Fruit fly (Drosophila melanogaster) whole organism, embryonic: ENCODE results near the gene Gr64b.

Source experiments
- Bteb2 ChIP-seq: fragments of 200-800 bp; sonication (Bioruptor generic); optimal IDR thresholded peaks from 2 replicates; lab custom pipeline; 2016; ENCODE audit warnings: missing biosample characterization, missing genetic modification characterization
- CG10147 ChIP-seq: fragments of 200-800 bp; sonication (Bioruptor generic); optimal IDR thresholded peaks from 2 replicates; lab custom pipeline; 2019; ENCODE audit warnings: missing biosample characterization, mild to moderate bottlenecking, missing genetic modification characterization, moderate library complexity
- CG11696 ChIP-seq: fragments of 200-800 bp; sonication (Bioruptor generic); IDR thresholded peaks from 2 replicates; pipeline ENCODE4 v1.3.6; 2022; ENCODE audit warnings: missing biosample characterization, missing genetic modification characterization
- CG12769 ChIP-seq: fragments of 200-800 bp; sonication (Bioruptor generic); optimal IDR thresholded peaks from 2 replicates; lab custom pipeline; 2019; ENCODE audit warnings: missing biosample characterization, mild to moderate bottlenecking, missing genetic modification characterization, moderate library complexity
- CG15073 ChIP-seq: fragments of 200-800 bp; sonication (Bioruptor generic); optimal IDR thresholded peaks from 2 replicates; lab custom pipeline; 2016; ENCODE audit warnings: missing biosample characterization, missing genetic modification characterization
- CG16813 ChIP-seq: fragments of 200-800 bp; sonication (Bioruptor generic); IDR thresholded peaks from 3 replicates; pipeline ENCODE4 v1.3.6; 2022; ENCODE audit warnings: missing biosample characterization, missing genetic modification characterization; ENCODE audit not compliant: partially characterized antibody
- CG17361 ChIP-seq: fragments of 200-800 bp; sonication (Bioruptor generic); IDR thresholded peaks from 3 replicates; pipeline ENCODE4 v1.3.6; 2022; ENCODE audit warnings: missing biosample characterization, missing genetic modification characterization
- CG18764 ChIP-seq: fragments of 200-800 bp; sonication (Bioruptor generic); optimal IDR thresholded peaks from 3 replicates; lab custom pipeline; 2016; ENCODE audit warnings: missing biosample characterization, missing genetic modification characterization
- CG31365 ChIP-seq: fragments of 200-800 bp; sonication (Bioruptor generic); optimal IDR thresholded peaks from 2 replicates; lab custom pipeline; 2018; ENCODE audit warnings: missing biosample characterization, mild to moderate bottlenecking, missing genetic modification characterization
- CG3281 ChIP-seq: fragments of 200-800 bp; sonication (Bioruptor generic); optimal IDR thresholded peaks from 3 replicates; lab custom pipeline; 2017; ENCODE audit warnings: missing biosample characterization, mild to moderate bottlenecking, missing genetic modification characterization
- CG33213 ChIP-seq: fragments of 200-800 bp; sonication (Bioruptor generic); optimal IDR thresholded peaks from 3 replicates; lab custom pipeline; 2016; ENCODE audit warnings: missing biosample characterization, missing genetic modification characterization
- CG34224 ChIP-seq: fragments of 200-800 bp; sonication (Bioruptor generic); IDR thresholded peaks from 3 replicates; pipeline ENCODE4 v1.3.6; 2022; ENCODE audit warnings: missing biosample characterization, missing genetic modification characterization; ENCODE audit not compliant: partially characterized antibody
- CG4360 ChIP-seq: fragments of 200-800 bp; sonication (Bioruptor generic); IDR thresholded peaks from 2 replicates; pipeline ENCODE4 v1.3.6; 2022; ENCODE audit warnings: missing biosample characterization, missing genetic modification characterization
- CG4404 ChIP-seq: fragments of 200-800 bp; sonication (Bioruptor generic); IDR thresholded peaks from 2 replicates; pipeline ENCODE4 v1.3.6; 2022; ENCODE audit warnings: missing biosample characterization, missing genetic modification characterization
- CG4730 ChIP-seq: fragments of 200-800 bp; sonication (Bioruptor generic); IDR thresholded peaks from 2 replicates; pipeline ENCODE4 v1.3.6; 2022; ENCODE audit warnings: missing biosample characterization, missing genetic modification characterization
- CG4820 ChIP-seq: fragments of 200-800 bp; sonication (Bioruptor generic); optimal IDR thresholded peaks from 3 replicates; lab custom pipeline; 2016; ENCODE audit warnings: missing biosample characterization, missing genetic modification characterization
- CG6654 ChIP-seq: fragments of 200-800 bp; sonication (Bioruptor generic); optimal IDR thresholded peaks from 2 replicates; lab custom pipeline; 2017; ENCODE audit warnings: missing biosample characterization, mild to moderate bottlenecking, missing genetic modification characterization
- CG7745 ChIP-seq: fragments of 200-800 bp; sonication (Bioruptor generic); optimal IDR thresholded peaks from 2 replicates; lab custom pipeline; 2018; ENCODE audit warnings: missing biosample characterization, mild to moderate bottlenecking, missing genetic modification characterization, moderate library complexity
- CG7963 ChIP-seq: fragments of 200-800 bp; sonication (Bioruptor generic); IDR thresholded peaks from 3 replicates; pipeline ENCODE4 v1.3.6; 2022; ENCODE audit warnings: missing biosample characterization, missing genetic modification characterization; ENCODE audit not compliant: partially characterized antibody
- CG7987 ChIP-seq: fragments of 200-800 bp; sonication (Bioruptor generic); optimal IDR thresholded peaks from 2 replicates; lab custom pipeline; 2018; ENCODE audit warnings: missing biosample characterization, mild to moderate bottlenecking, missing genetic modification characterization, moderate library complexity
- CG8281 ChIP-seq: fragments of 200-800 bp; sonication (Bioruptor generic); optimal IDR thresholded peaks from 2 replicates; lab custom pipeline; 2018; ENCODE audit warnings: missing biosample characterization, mild to moderate bottlenecking, missing genetic modification characterization, moderate library complexity
- D ChIP-seq, 2 experiments: fragments of 200-800 bp in 1 of 2; fragments of >200 bp in 1 of 2; sonication (Bioruptor generic) in 1 of 2; optimal IDR thresholded peaks; 2 replicates in 1 of 2; 3 replicates in 1 of 2; lab custom pipeline; 2017; ENCODE audit warnings: mild to moderate bottlenecking in 1 of 2, missing biosample characterization in 1 of 2, missing genetic modification characterization in 1 of 2, missing genetic modification reagents in 1 of 2
- Dll ChIP-seq: fragments of 200-800 bp; sonication (Bioruptor generic); IDR thresholded peaks from 4 replicates; pipeline ENCODE4 v1.3.6; 2022; ENCODE audit warnings: missing biosample characterization, missing genetic modification characterization; ENCODE audit not compliant: partially characterized antibody
- Fer3 ChIP-seq: fragments of 200-800 bp; sonication (Bioruptor generic); optimal IDR thresholded peaks from 2 replicates; lab custom pipeline; 2018; ENCODE audit warnings: missing biosample characterization, mild to moderate bottlenecking, missing genetic modification characterization, moderate library complexity
- HHEX ChIP-seq: fragments of 200-800 bp; sonication (Bioruptor generic); optimal IDR thresholded peaks from 3 replicates; lab custom pipeline; 2017; ENCODE audit warnings: missing biosample characterization, mild to moderate bottlenecking, missing genetic modification characterization, missing genetic modification reagents
- HLH54F ChIP-seq: fragments of 200-800 bp; sonication (Bioruptor generic); optimal IDR thresholded peaks from 3 replicates; lab custom pipeline; 2016; ENCODE audit warnings: missing biosample characterization, missing genetic modification characterization
- Pdp1 ChIP-seq, 2 experiments: fragments of 200-800 bp; sonication (Bioruptor generic); optimal IDR thresholded peaks; 3 replicates each; lab custom pipeline; 2016; ENCODE audit warnings: missing biosample characterization in 2 of 2, missing genetic modification characterization in 2 of 2, mild to moderate bottlenecking in 1 of 2, moderate library complexity in 1 of 2
- Six4 ChIP-seq: fragments of 200-800 bp; sonication (Bioruptor generic); optimal IDR thresholded peaks from 2 replicates; lab custom pipeline; 2016; ENCODE audit warnings: missing biosample characterization, missing genetic modification characterization
- Taf1 ChIP-seq: fragments of 200-800 bp; sonication (Bioruptor generic); IDR thresholded peaks from 2 replicates; pipeline ENCODE4 v1.3.6; 2022; ENCODE audit warnings: missing biosample characterization, missing genetic modification characterization
- Xrp1 ChIP-seq: fragments of 200-800 bp; sonication (Bioruptor generic); IDR thresholded peaks from 2 replicates; pipeline ENCODE4 v1.3.6; 2022; ENCODE audit warnings: missing biosample characterization, missing genetic modification characterization
- amos ChIP-seq: fragments of 200-800 bp; sonication (Bioruptor generic); IDR thresholded peaks from 2 replicates; pipeline ENCODE4 v1.3.6; 2022; ENCODE audit warnings: missing biosample characterization, missing genetic modification characterization; ENCODE audit not compliant: partially characterized antibody
- bigmax ChIP-seq: fragments of 200-800 bp; sonication (Bioruptor generic); optimal IDR thresholded peaks from 2 replicates; lab custom pipeline; 2018; ENCODE audit warnings: missing biosample characterization, mild to moderate bottlenecking, missing genetic modification characterization
- caup ChIP-seq: fragments of 200-800 bp; sonication (Bioruptor generic); optimal IDR thresholded peaks from 3 replicates; lab custom pipeline; 2017; ENCODE audit warnings: missing biosample characterization, mild to moderate bottlenecking, missing genetic modification characterization, moderate library complexity; ENCODE audit not compliant: severe bottlenecking
- chinmo ChIP-seq: fragments of 200-800 bp; sonication (Bioruptor generic); IDR thresholded peaks from 4 replicates; pipeline ENCODE4 v1.3.6; 2022; ENCODE audit warnings: missing biosample characterization, missing genetic modification characterization; ENCODE audit not compliant: partially characterized antibody
- dati ChIP-seq: fragments of 200-800 bp; sonication (Bioruptor generic); IDR thresholded peaks from 2 replicates; pipeline ENCODE4 v1.3.6; 2022; ENCODE audit warnings: missing biosample characterization, missing genetic modification characterization
- dmrt99B ChIP-seq: fragments of 200-800 bp; sonication (Bioruptor generic); optimal IDR thresholded peaks from 2 replicates; lab custom pipeline; 2018; ENCODE audit warnings: missing biosample characterization, mild to moderate bottlenecking, missing genetic modification characterization, moderate library complexity
- exex ChIP-seq: fragments of 200-800 bp; sonication (Bioruptor generic); optimal IDR thresholded peaks from 4 replicates; lab custom pipeline; 2018; ENCODE audit warnings: missing biosample characterization, mild to moderate bottlenecking, missing genetic modification characterization, moderate library complexity
- onecut ChIP-seq: fragments of 200-800 bp; sonication (Bioruptor generic); IDR thresholded peaks from 2 replicates; pipeline ENCODE4 v1.3.6; 2022; ENCODE audit warnings: missing biosample characterization, missing genetic modification characterization
- p53 ChIP-seq: fragments of 200-800 bp; sonication (Bioruptor generic); optimal IDR thresholded peaks from 2 replicates; lab custom pipeline; 2016; ENCODE audit warnings: missing biosample characterization, missing genetic modification characterization
- pb ChIP-seq: fragments of 200-800 bp; sonication (Bioruptor generic); optimal IDR thresholded peaks from 3 replicates; lab custom pipeline; 2016; ENCODE audit warnings: missing biosample characterization, missing genetic modification characterization
- psq ChIP-seq: fragments of 200-800 bp; sonication (Bioruptor generic); optimal IDR thresholded peaks from 2 replicates; lab custom pipeline; 2017; ENCODE audit warnings: missing biosample characterization, missing genetic modification characterization
- pum ChIP-seq: fragments of 200-800 bp; sonication (Bioruptor generic); optimal IDR thresholded peaks from 2 replicates; lab custom pipeline; 2016; ENCODE audit warnings: missing biosample characterization, missing genetic modification characterization
- sima ChIP-seq: fragments of 200-800 bp; sonication (Bioruptor generic); optimal IDR thresholded peaks from 2 replicates; lab custom pipeline; 2016; ENCODE audit warnings: missing biosample characterization, missing genetic modification characterization
- ssp ChIP-seq: fragments of 200-800 bp; sonication (Bioruptor generic); IDR thresholded peaks from 2 replicates; pipeline ENCODE4 v1.3.6; 2022; ENCODE audit warnings: missing biosample characterization, missing genetic modification characterization
- tin ChIP-seq: fragments of 200-800 bp; sonication (Bioruptor generic); optimal IDR thresholded peaks from 3 replicates; lab custom pipeline; 2016; ENCODE audit warnings: missing biosample characterization, missing genetic modification characterization
- tio ChIP-seq: fragments of 200-800 bp; sonication (Bioruptor generic); optimal IDR thresholded peaks from 2 replicates; lab custom pipeline; 2017; ENCODE audit warnings: missing biosample characterization, missing genetic modification characterization, inconsistent platforms
- trem ChIP-seq: fragments of 200-800 bp; optimal IDR thresholded peaks from 3 replicates; lab custom pipeline; 2019; ENCODE audit warnings: missing biosample characterization, mild to moderate bottlenecking, missing genetic modification characterization, moderate library complexity
- trh ChIP-seq: fragments of 200-800 bp; sonication (Bioruptor generic); optimal IDR thresholded peaks from 2 replicates; lab custom pipeline; 2016; ENCODE audit warnings: missing biosample characterization, missing genetic modification characterization
- vnd ChIP-seq: fragments of 200-800 bp; sonication (Bioruptor generic); IDR thresholded peaks from 3 replicates; pipeline ENCODE4 v1.3.6; 2022; ENCODE audit warnings: missing biosample characterization, missing genetic modification characterization; ENCODE audit not compliant: partially characterized antibody
- zfh2 ChIP-seq: fragments of 200-800 bp; sonication (Bioruptor generic); optimal IDR thresholded peaks from 2 replicates; lab custom pipeline; 2016; ENCODE audit warnings: missing biosample characterization, missing genetic modification characterization

The Gr64b gene

dm6 chr3L:4071561-4072049 is 43.2 kb downstream of the Gr64b start, which contains the start of gene wit (continued):
- no peak for TF ChIP-seq onecut (GFP tag; lab: Robert Waterston, UW)
- no peak for TF ChIP-seq pum (GFP tag; lab: Kevin White, UChicago)
- no peak for TF ChIP-seq exex (tag; lab: Kevin White, UChicago)
- peak; percentile 1 for TF ChIP-seq CG3281 (GFP tag; lab: Kevin White, UChicago)
- TF ChIP-seq p53 (GFP tag; lab: Kevin White, UChicago), result no peak
- TF ChIP-seq CG6654, result no peak
- TF ChIP-seq tio (GFP tag; lab: Kevin White, UChicago), result no peak
- TF ChIP-seq CG7745, result no peak
- no peak for TF ChIP-seq dmrt99B
- peak; percentile 90 for TF ChIP-seq CG12769 (tag; lab: Kevin White, UChicago)
- TF ChIP-seq CG33213 (GFP tag; lab: Kevin White, UChicago), result peak; percentile 23
- no peak for TF ChIP-seq Six4 (GFP tag; lab: Kevin White, UChicago)
- TF ChIP-seq ssp (GFP tag; lab: Robert Waterston, UW), result no peak
- TF ChIP-seq CG7987 (GFP tag; lab: Kevin White, UChicago), result peak; percentile 52
- TF ChIP-seq Bteb2 (GFP tag; lab: Kevin White, UChicago), result no peak
- no peak for TF ChIP-seq zfh2
- TF ChIP-seq Xrp1 (GFP tag; lab: Robert Waterston, UW), result no peak
- no peak for TF ChIP-seq CG16813 (GFP tag; lab: Robert Waterston, UW)
- TF ChIP-seq trh (GFP tag; lab: Kevin White, UChicago), result no peak
- no peak for TF ChIP-seq D (optimal IDR thresholded peaks at IDR 0.05; lab: Kevin White, UChicago)
- TF ChIP-seq D (GFP tag; optimal IDR thresholded peaks at IDR 0.05; lab: Kevin White, UChicago), result no peak
- TF ChIP-seq CG11696, result no peak
- TF ChIP-seq CG15073 (GFP tag; lab: Kevin White, UChicago), result no peak
- no peak for TF ChIP-seq caup (GFP tag; lab: Kevin White, UChicago)
- TF ChIP-seq CG17361 (GFP tag; lab: Robert Waterston, UW), result no peak
- peak; percentile 92 for TF ChIP-seq psq (GFP tag; lab: Kevin White, UChicago)
- TF ChIP-seq CG10147 (GFP tag; lab: Kevin White, UChicago), result no peak
- no peak for TF ChIP-seq CG18764
- TF ChIP-seq Fer3 (tag; lab: Kevin White, UChicago), result no peak
- TF ChIP-seq CG4820 (GFP tag; lab: Kevin White, UChicago), result no peak
- no peak for TF ChIP-seq CG31365 (tag; lab: Kevin White, UChicago)
- peak; percentile 75 for TF ChIP-seq CG34224 (GFP tag; lab: Robert Waterston, UW)
- no peak for TF ChIP-seq vnd (GFP tag; lab: Robert Waterston, UW)
- TF ChIP-seq CG8281 (tag; lab: Kevin White, UChicago), result no peak
- no peak for TF ChIP-seq CG4404
- peak; percentile 97 for TF ChIP-seq chinmo (GFP tag; lab: Robert Waterston, UW)
- no peak for TF ChIP-seq CG4360
- TF ChIP-seq dati, result no peak
- no peak for TF ChIP-seq tin (GFP tag; lab: Kevin White, UChicago)
- TF ChIP-seq sima (GFP tag; lab: Kevin White, UChicago), result no peak
- no peak for TF ChIP-seq pb (GFP tag; lab: Kevin White, UChicago)
- no peak for TF ChIP-seq CG7963
- TF ChIP-seq Pdp1 (GFP tag; optimal IDR thresholded peaks at IDR 0.05; lab: Kevin White, UChicago), result peak in 1 of 2 experiments; percentile 73
- TF ChIP-seq Dll (GFP tag; lab: Robert Waterston, UW), result peak; percentile 47; the same call in 1 of the 4 replicates
- TF ChIP-seq amos (GFP tag; lab: Robert Waterston, UW), result no peak; the same call in 1 of the 2 replicates
- TF ChIP-seq CG4730 (GFP tag; lab: Robert Waterston, UW), result no peak
- TF ChIP-seq HHEX (GFP tag; lab: Kevin White, UChicago), result no peak
- no peak for TF ChIP-seq trem (tag; lab: Kevin White, UChicago)
- TF ChIP-seq HLH54F, result no peak
- no peak for TF ChIP-seq Taf1
- TF ChIP-seq bigmax (GFP tag; lab: Kevin White, UChicago), result no peak
